Worm (Caenorhabditis elegans): ENCODE measurements around the gene fbxb-72.

DNA sequence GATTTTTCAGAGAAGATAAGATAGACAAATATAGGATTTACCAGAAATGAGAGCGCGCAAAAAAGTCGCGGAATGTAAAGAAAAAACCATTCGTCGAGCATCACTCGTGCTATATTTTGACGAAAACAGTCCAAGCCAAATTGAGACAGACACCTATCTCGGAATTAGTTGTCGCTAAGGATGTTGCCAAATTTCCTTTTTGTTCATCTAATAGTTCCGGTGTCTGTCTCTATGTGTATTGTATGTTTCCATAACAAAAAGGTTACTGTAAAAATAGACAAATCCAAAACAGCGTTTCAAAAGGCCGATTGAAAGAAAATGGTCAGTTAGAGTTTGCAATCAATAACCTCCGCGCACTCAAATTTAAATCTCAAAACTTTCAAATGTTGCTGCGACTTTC is 29.1 kb downstream of the fbxb-72 start, which contains the start of gene srj-53:
- TF ChIP-seq pha-2 (tag; optimal IDR thresholded peaks at IDR 0.05) (no peak), elt-2 (tag; optimal IDR thresholded peaks at IDR 0.05) (no peak), C08G9.2 (tag; optimal IDR thresholded peaks at IDR 0.05) (no peak)

Data from whole organism, late embryonic.